Worm (Caenorhabditis elegans) whole organism, L4 larva: Measurements from ENCODE around the gene sre-2.

ENCODE experiments used
- D1046.2 ChIP-seq: fragments of 200-800 bp; sonication (Bioruptor generic); IDR thresholded peaks from 2 replicates; pipeline ENCODE4 v1.3.6; 2022; ENCODE audit warnings: missing genetic modification characterization, missing compliant biosample characterization
- F10B5.3 ChIP-seq: sonication (generic microtip); optimal IDR thresholded peaks from 2 replicates; lab custom pipeline; 2016; ENCODE audit warnings: mild to moderate bottlenecking, missing genetic modification characterization, missing compliant biosample characterization
- F26F4.8 ChIP-seq: fragments of 200-800 bp; sonication (Bioruptor generic); conservative IDR thresholded peaks from 2 replicates; pipeline ENCODE4 v1.3.6; 2022; ENCODE audit warnings: missing genetic modification characterization, missing compliant biosample characterization
- R02D3.7 ChIP-seq: fragments of 150-350 bp; sonication (generic microtip); optimal IDR thresholded peaks from 3 replicates; lab custom pipeline; 2014; ENCODE audit warnings: missing biosample characterization, missing genetic modification characterization
- Y105C5A.15 ChIP-seq: fragments of 200-800 bp; sonication (Bioruptor generic); IDR thresholded peaks from 2 replicates; pipeline ENCODE4 v1.3.6; 2022; ENCODE audit warnings: missing genetic modification characterization, missing compliant biosample characterization
- ZK337.2 ChIP-seq: fragments of 200-800 bp; sonication (Bioruptor generic); IDR thresholded peaks from 2 replicates; pipeline ENCODE4 v1.3.6; 2022; ENCODE audit warnings: missing genetic modification reagents, missing genetic modification characterization, missing compliant biosample characterization
- arid-1 ChIP-seq: fragments of 200-800 bp; sonication (Bioruptor generic); conservative IDR thresholded peaks from 2 replicates; pipeline ENCODE4 v1.3.6; 2022; ENCODE audit warnings: missing genetic modification reagents, missing genetic modification characterization, missing compliant biosample characterization
- ceh-20 ChIP-seq: fragments of 200-800 bp; sonication (Bioruptor generic); IDR thresholded peaks from 2 replicates; pipeline ENCODE4 v1.3.6; 2022; ENCODE audit warnings: missing genetic modification reagents, missing genetic modification characterization, missing compliant biosample characterization
- ceh-44 ChIP-seq: fragments of 200-800 bp; sonication (Bioruptor generic); IDR thresholded peaks from 2 replicates; pipeline ENCODE4 v1.3.6; 2022; ENCODE audit warnings: missing genetic modification reagents, missing genetic modification characterization, missing compliant biosample characterization
- ceh-62 ChIP-seq: sonication (generic microtip); optimal IDR thresholded peaks from 2 replicates; lab custom pipeline; 2017; ENCODE audit warnings: missing biosample characterization, missing genetic modification characterization
- ces-1 ChIP-seq: fragments of 150-350 bp; sonication (generic microtip); optimal IDR thresholded peaks from 4 replicates; lab custom pipeline; 2014; ENCODE audit warnings: missing biosample characterization, missing genetic modification reagents, missing genetic modification characterization
- cey-2 ChIP-seq: sonication (generic microtip); optimal IDR thresholded peaks from 3 replicates; lab custom pipeline; 2017; ENCODE audit warnings: missing genetic modification characterization, mild to moderate bottlenecking, missing compliant biosample characterization, antibody characterized with exemption, borderline replicate concordance; ENCODE audit not compliant: insufficient read depth
- ctbp-1 ChIP-seq: fragments of 200-800 bp; sonication (Bioruptor generic); IDR thresholded peaks from 2 replicates; pipeline ENCODE4 v1.3.6; 2022; ENCODE audit warnings: missing genetic modification reagents, missing genetic modification characterization, missing compliant biosample characterization
- daf-16 ChIP-seq, 3 experiments: sonication (generic microtip); optimal IDR thresholded peaks; 2 replicates each; lab custom pipeline; 2016 to 2017; ENCODE audit warnings: missing genetic modification characterization in 3 of 3, missing genetic modification reagents in 3 of 3, mild to moderate bottlenecking in 2 of 3, missing compliant biosample characterization in 2 of 3, missing biosample characterization in 1 of 3, moderate library complexity in 1 of 3
- daf-19 ChIP-seq: fragments of 200-800 bp; sonication (Bioruptor generic); conservative IDR thresholded peaks from 2 replicates; pipeline ENCODE4 v1.3.6; 2022; ENCODE audit warnings: missing genetic modification characterization, missing compliant biosample characterization
- dpl-1 ChIP-seq: fragments of 150-350 bp; optimal IDR thresholded peaks from 2 replicates; lab custom pipeline; 2014; ENCODE audit warnings: missing biosample characterization, missing genetic modification reagents, missing genetic modification characterization
- dve-1 ChIP-seq: sonication (generic microtip); optimal IDR thresholded peaks from 2 replicates; lab custom pipeline; 2017; ENCODE audit warnings: antibody characterized with exemption, mild to moderate bottlenecking, missing genetic modification characterization, missing compliant biosample characterization; ENCODE audit not compliant: insufficient read depth
- egl-43 ChIP-seq: fragments of 200-800 bp; sonication (Bioruptor generic); IDR thresholded peaks from 2 replicates; pipeline ENCODE4 v1.3.6; 2022; ENCODE audit warnings: missing genetic modification reagents, missing genetic modification characterization, missing compliant biosample characterization
- fkh-10 ChIP-seq: fragments of 150-350 bp; optimal IDR thresholded peaks from 2 replicates; lab custom pipeline; 2014; ENCODE audit warnings: missing biosample characterization, missing genetic modification reagents, missing genetic modification characterization
- gei-8 ChIP-seq: fragments of 200-800 bp; sonication (Bioruptor generic); optimal IDR thresholded peaks from 2 replicates; lab custom pipeline; 2018; ENCODE audit warnings: mild to moderate bottlenecking, missing genetic modification characterization, missing compliant biosample characterization
- hlh-11 ChIP-seq: fragments of 200-800 bp; sonication (Bioruptor generic); optimal IDR thresholded peaks from 2 replicates; lab custom pipeline; 2018; ENCODE audit warnings: mild to moderate bottlenecking, missing genetic modification characterization, missing compliant biosample characterization
- hlh-30 ChIP-seq: sonication (generic microtip); optimal IDR thresholded peaks from 2 replicates; lab custom pipeline; 2017; ENCODE audit warnings: antibody characterized with exemption, mild to moderate bottlenecking, missing genetic modification characterization, missing compliant biosample characterization; ENCODE audit not compliant: insufficient read depth
- hmg-1.1 ChIP-seq: fragments of 200-800 bp; sonication (Bioruptor generic); IDR thresholded peaks from 2 replicates; pipeline ENCODE4 v1.3.6; 2022; ENCODE audit warnings: missing genetic modification reagents, missing genetic modification characterization, missing compliant biosample characterization
- lim-7 ChIP-seq: fragments of 200-800 bp; sonication (Bioruptor generic); IDR thresholded peaks from 2 replicates; pipeline ENCODE4 v1.3.6; 2022; ENCODE audit warnings: missing genetic modification characterization, missing compliant biosample characterization
- lin-13 ChIP-seq: fragments of 150-350 bp; optimal IDR thresholded peaks from 2 replicates; lab custom pipeline; 2014; ENCODE audit warnings: missing biosample characterization, missing genetic modification reagents, missing genetic modification characterization
- lin-39 ChIP-seq: fragments of 150-350 bp; optimal IDR thresholded peaks from 2 replicates; lab custom pipeline; 2014; ENCODE audit warnings: missing biosample characterization, missing genetic modification reagents, missing genetic modification characterization
- lir-3 ChIP-seq: sonication (generic microtip); optimal IDR thresholded peaks from 2 replicates; lab custom pipeline; 2016; ENCODE audit warnings: mild to moderate bottlenecking, missing genetic modification characterization, missing compliant biosample characterization
- lsy-2 ChIP-seq, 2 experiments: fragments of 150-350 bp in 1 of 2; sonication (generic microtip) in 1 of 2; optimal IDR thresholded peaks; 2 replicates each; lab custom pipeline; 2014 to 2017; ENCODE audit warnings: missing biosample characterization in 2 of 2, missing genetic modification characterization in 2 of 2
- madf-5 ChIP-seq, 2 experiments: fragments of 200-800 bp; sonication (Bioruptor generic); IDR thresholded peaks; 2 replicates each; pipeline ENCODE4 v1.3.6; 2022; ENCODE audit warnings: missing compliant biosample characterization in 2 of 2, missing genetic modification characterization in 2 of 2
- mep-1 ChIP-seq: fragments of 150-350 bp; sonication (generic microtip); optimal IDR thresholded peaks from 3 replicates; lab custom pipeline; 2014; ENCODE audit warnings: missing biosample characterization, missing genetic modification characterization
- mes-2 ChIP-seq: sonication (generic microtip); optimal IDR thresholded peaks from 2 replicates; lab custom pipeline; 2016; ENCODE audit warnings: missing genotype, mild to moderate bottlenecking, missing genetic modification characterization, missing compliant biosample characterization; ENCODE audit not compliant: poor library complexity, severe bottlenecking
- mxl-3 ChIP-seq: fragments of 200-800 bp; sonication (Bioruptor generic); optimal IDR thresholded peaks from 2 replicates; lab custom pipeline; 2018; ENCODE audit warnings: mild to moderate bottlenecking, missing genetic modification characterization, missing compliant biosample characterization
- nhr-25 ChIP-seq: sonication (generic microtip); optimal IDR thresholded peaks from 2 replicates; lab custom pipeline; 2017; ENCODE audit warnings: missing genetic modification characterization, mild to moderate bottlenecking, missing compliant biosample characterization, antibody characterized with exemption, moderate library complexity, borderline replicate concordance; ENCODE audit not compliant: insufficient read depth
- nhr-77 ChIP-seq: fragments of 150-350 bp; optimal IDR thresholded peaks from 2 replicates; lab custom pipeline; 2014; ENCODE audit warnings: missing biosample characterization, missing genetic modification characterization
- rbr-2 ChIP-seq: sonication (generic microtip); optimal IDR thresholded peaks from 2 replicates; lab custom pipeline; 2016; ENCODE audit warnings: missing genotype, missing genetic modification characterization, missing compliant biosample characterization
- saeg-2 ChIP-seq: fragments of 200-800 bp; sonication (Bioruptor generic); IDR thresholded peaks from 2 replicates; pipeline ENCODE4 v1.3.6; 2022; ENCODE audit warnings: missing genetic modification reagents, missing genetic modification characterization, missing compliant biosample characterization
- set-16 ChIP-seq: fragments of 200-800 bp; sonication (Bioruptor generic); IDR thresholded peaks from 2 replicates; pipeline ENCODE4 v1.3.6; 2022; ENCODE audit warnings: missing genetic modification reagents, missing genetic modification characterization, missing compliant biosample characterization
- snpc-1.2 ChIP-seq: fragments of 200-800 bp; sonication (Bioruptor generic); IDR thresholded peaks from 2 replicates; pipeline ENCODE4 v1.3.6; 2022; ENCODE audit warnings: missing genetic modification reagents, missing genetic modification characterization, missing compliant biosample characterization
- snpc-4 ChIP-seq: fragments of 150-350 bp; optimal IDR thresholded peaks from 2 replicates; lab custom pipeline; 2014; ENCODE audit warnings: missing biosample characterization, missing genetic modification characterization
- spr-1 ChIP-seq: sonication (generic microtip); optimal IDR thresholded peaks from 2 replicates; lab custom pipeline; 2016; ENCODE audit warnings: mild to moderate bottlenecking, missing genetic modification characterization, missing compliant biosample characterization
- spr-3 ChIP-seq: fragments of 200-800 bp; sonication (Bioruptor generic); optimal IDR thresholded peaks from 2 replicates; lab custom pipeline; 2018; ENCODE audit warnings: mild to moderate bottlenecking, missing genetic modification characterization, missing compliant biosample characterization
- unc-39 ChIP-seq: sonication (generic microtip); optimal IDR thresholded peaks from 2 replicates; lab custom pipeline; 2017; ENCODE audit warnings: missing biosample characterization, missing genetic modification characterization
- unc-62 ChIP-seq, 3 experiments: fragments of 150-350 bp in 1 of 3; sonication (generic microtip); optimal IDR thresholded peaks in 2 of 3; peaks in 1 of 3; 1 replicate in 1 of 3; 2 replicates in 2 of 3; lab custom pipeline; 2014 to 2017; ENCODE audit warnings: missing biosample characterization in 3 of 3, missing genetic modification characterization in 3 of 3, missing genetic modification reagents in 3 of 3, missing genotype in 1 of 3
- zag-1 ChIP-seq: fragments of 150-350 bp; optimal IDR thresholded peaks from 2 replicates; lab custom pipeline; 2014; ENCODE audit warnings: missing biosample characterization, missing genetic modification characterization
- zfp-3 ChIP-seq: fragments of 200-800 bp; sonication (Bioruptor generic); conservative IDR thresholded peaks from 2 replicates; pipeline ENCODE4 v1.3.6; 2022; ENCODE audit warnings: missing genetic modification reagents, missing genetic modification characterization, missing compliant biosample characterization

The sre-2 gene

ce11 chrII:8129040-8129387 is 27.1 kb upstream of the sre-2 start:
- TF ChIP-seq hlh-30 (tag; lab: Kevin White, UChicago) (peak; percentile 40), arid-1 (GFP tag; lab: Robert Waterston, UW) (no peak), madf-5 (GFP tag; IDR thresholded peaks at IDR 0.05; lab: Robert Waterston, UW) (no peak), mep-1 (tag; lab: Kevin White, UChicago) (peak; percentile 56), lin-13 (no peak)

- TF ChIP-seq unc-62 (GFP tag; optimal IDR thresholded peaks at IDR 0.05 in 1 of 2; lab: Kevin White, UChicago) (peak in 1 of 2 experiments; percentile 96), unc-62 (tag; optimal IDR thresholded peaks at IDR 0.05; lab: Kevin White, UChicago) (no peak), spr-3 (GFP tag; lab: Kevin White, UChicago) (no peak), rbr-2 (tag; lab: Kevin White, UChicago) (peak; percentile 55), ceh-20 (GFP tag; lab: Robert Waterston, UW) (peak; percentile 53; the same call in 1 of the 2 replicates), saeg-2 (GFP tag; lab: Robert Waterston, UW) (no peak), dpl-1 (GFP tag; lab: Kevin White, UChicago) (peak; percentile 30), mep-1 (tag; lab: Kevin White, UChicago) (no peak), madf-5 (GFP tag; IDR thresholded peaks at IDR 0.05; lab: Robert Waterston, UW) (no peak), spr-1 (no peak), cey-2 (tag; lab: Kevin White, UChicago) (no peak), F26F4.8 (GFP tag; lab: Robert Waterston, UW) (no peak), Y105C5A.15 (GFP tag; lab: Robert Waterston, UW) (no peak), fkh-10 (no peak), lin-39 (tag; lab: Kevin White, UChicago) (no peak), zfp-3 (no peak), hlh-11 (peak; percentile 72), ctbp-1 (peak; percentile 64), dve-1 (tag; lab: Kevin White, UChicago) (peak; percentile 65), R02D3.7 (tag; lab: Kevin White, UChicago) (no peak), lsy-2 (tag; optimal IDR thresholded peaks at IDR 0.05; lab: Kevin White, UChicago) (peak; percentile 34 to 61), hmg-1.1 (GFP tag; lab: Robert Waterston, UW) (peak; percentile 57), egl-43 (GFP tag; lab: Robert Waterston, UW) (peak; percentile 72), mxl-3 (peak; percentile 74), arid-1 (GFP tag; lab: Robert Waterston, UW) (no peak), nhr-77 (tag; lab: Kevin White, UChicago) (peak; percentile 4), mes-2 (tag; lab: Kevin White, UChicago) (peak; percentile 66), snpc-1.2 (GFP tag; lab: Robert Waterston, UW) (no peak), daf-19 (GFP tag; lab: Robert Waterston, UW) (no peak), set-16 (GFP tag; lab: Robert Waterston, UW) (peak; percentile 98), ceh-62 (tag; lab: Kevin White, UChicago) (no peak), snpc-4 (tag; lab: Kevin White, UChicago) (no peak), gei-8 (no peak), F10B5.3 (tag; lab: Kevin White, UChicago) (peak; percentile 7), lim-7 (no peak), unc-39 (tag; lab: Kevin White, UChicago) (no peak), ceh-44 (no peak), D1046.2 (no peak), daf-16 (GFP tag; optimal IDR thresholded peaks at IDR 0.05; lab: Kevin White, UChicago) (peak in 1 of 2 experiments; percentile 30), daf-16 (tag; optimal IDR thresholded peaks at IDR 0.05; lab: Kevin White, UChicago) (peak; percentile 7), ces-1 (GFP tag; lab: Kevin White, UChicago) (no peak), nhr-25 (tag; lab: Kevin White, UChicago) (no peak), lir-3 (no peak), ZK337.2 (GFP tag; lab: Robert Waterston, UW) (no peak), lin-13 (peak; percentile 0), zag-1 (tag; lab: Kevin White, UChicago) (no peak)
Observed at ce11 chrII:8128273-8129039, 26.5 kb upstream of the sre-2 start.
